Worm (Caenorhabditis elegans) whole organism, late embryonic: ENCODE data around the gene dpf-1.

Source experiments
- K02D7.2 ChIP-seq: sonication (generic microtip); optimal IDR thresholded peaks from 2 replicates; lab custom pipeline; 2017; ENCODE audit warnings: mild to moderate bottlenecking, missing genetic modification characterization, missing compliant biosample characterization
- K09A11.1 ChIP-seq: sonication (generic microtip); optimal IDR thresholded peaks from 2 replicates; lab custom pipeline; 2017; ENCODE audit warnings: antibody characterized with exemption, mild to moderate bottlenecking, missing genetic modification characterization, missing compliant biosample characterization; ENCODE audit not compliant: insufficient read depth
- ceh-14 ChIP-seq: sonication (generic microtip); optimal IDR thresholded peaks from 2 replicates; lab custom pipeline; 2016; ENCODE audit warnings: missing genotype, missing genetic modification characterization, missing compliant biosample characterization
- ceh-19 ChIP-seq: fragments of 200-800 bp; sonication (Bioruptor generic); optimal IDR thresholded peaks from 2 replicates; lab custom pipeline; 2018; ENCODE audit warnings: mild to moderate bottlenecking, missing genetic modification characterization, missing compliant biosample characterization
- ceh-2 ChIP-seq: sonication (generic microtip); optimal IDR thresholded peaks from 2 replicates; lab custom pipeline; 2016; ENCODE audit warnings: missing genotype, missing genetic modification characterization, missing compliant biosample characterization
- ceh-22 ChIP-seq: sonication (generic microtip); optimal IDR thresholded peaks from 2 replicates; lab custom pipeline; 2017; ENCODE audit warnings: missing biosample characterization, missing genetic modification characterization
- ceh-24 ChIP-seq: sonication (generic microtip); optimal IDR thresholded peaks from 2 replicates; lab custom pipeline; 2016; ENCODE audit warnings: mild to moderate bottlenecking, missing genetic modification characterization, missing compliant biosample characterization
- ceh-30 ChIP-seq: fragments of 150-350 bp; optimal IDR thresholded peaks from 2 replicates; lab custom pipeline; 2014; ENCODE audit warnings: missing biosample characterization, missing genetic modification characterization
- ceh-31 ChIP-seq: sonication (generic microtip); optimal IDR thresholded peaks from 2 replicates; lab custom pipeline; 2016; ENCODE audit warnings: missing genetic modification characterization, missing compliant biosample characterization
- ceh-34 ChIP-seq: sonication (generic microtip); optimal IDR thresholded peaks from 2 replicates; lab custom pipeline; 2016; ENCODE audit warnings: mild to moderate bottlenecking, missing genetic modification characterization, missing compliant biosample characterization
- ceh-45 ChIP-seq: fragments of 200-800 bp; sonication (Bioruptor generic); IDR thresholded peaks from 2 replicates; pipeline ENCODE4 v1.3.6; 2022; ENCODE audit warnings: missing genetic modification reagents, missing genetic modification characterization, missing compliant biosample characterization
- ceh-48 ChIP-seq: sonication (generic microtip); optimal IDR thresholded peaks from 2 replicates; lab custom pipeline; 2016; ENCODE audit warnings: missing genetic modification characterization, inconsistent platforms, missing compliant biosample characterization
- ceh-6 ChIP-seq: fragments of 200-800 bp; sonication (Bioruptor generic); optimal IDR thresholded peaks from 2 replicates; lab custom pipeline; 2018; ENCODE audit warnings: mild to moderate bottlenecking, missing genetic modification characterization, missing compliant biosample characterization
- dmd-4 ChIP-seq: sonication (generic microtip); optimal IDR thresholded peaks from 2 replicates; lab custom pipeline; 2016; ENCODE audit warnings: borderline replicate concordance, missing genetic modification characterization, missing compliant biosample characterization
- elt-2 ChIP-seq: sonication (generic microtip); optimal IDR thresholded peaks from 2 replicates; lab custom pipeline; 2016; ENCODE audit warnings: missing genetic modification reagents, missing genetic modification characterization, missing compliant biosample characterization
- elt-4 ChIP-seq: sonication (generic microtip); optimal IDR thresholded peaks from 2 replicates; lab custom pipeline; 2016; ENCODE audit warnings: missing genetic modification characterization, missing compliant biosample characterization
- ets-4 ChIP-seq: sonication (generic microtip); optimal IDR thresholded peaks from 2 replicates; lab custom pipeline; 2016; ENCODE audit warnings: missing genetic modification characterization, missing compliant biosample characterization
- fkh-10 ChIP-seq: fragments of 150-350 bp; optimal IDR thresholded peaks from 2 replicates; lab custom pipeline; 2014; ENCODE audit warnings: missing biosample characterization, missing genetic modification reagents, missing genetic modification characterization
- fkh-6 ChIP-seq: sonication (generic microtip); optimal IDR thresholded peaks from 2 replicates; lab custom pipeline; 2016; ENCODE audit warnings: missing genetic modification characterization, missing compliant biosample characterization
- gmeb-2 ChIP-seq: sonication (generic microtip); optimal IDR thresholded peaks from 2 replicates; lab custom pipeline; 2016; ENCODE audit warnings: missing genetic modification characterization, inconsistent platforms, missing compliant biosample characterization
- hlh-13 ChIP-seq: fragments of 200-800 bp; sonication (Bioruptor generic); optimal IDR thresholded peaks from 2 replicates; lab custom pipeline; 2018; ENCODE audit warnings: mild to moderate bottlenecking, missing genetic modification characterization, missing compliant biosample characterization
- hlh-15 ChIP-seq: sonication (generic microtip); optimal IDR thresholded peaks from 2 replicates; lab custom pipeline; 2016; ENCODE audit warnings: missing genetic modification characterization, missing compliant biosample characterization
- hlh-30 ChIP-seq: sonication (generic microtip); optimal IDR thresholded peaks from 2 replicates; lab custom pipeline; 2017; ENCODE audit warnings: antibody characterized with exemption, missing genetic modification characterization, missing compliant biosample characterization; ENCODE audit not compliant: insufficient read depth
- hlh-8 ChIP-seq: sonication (generic microtip); optimal IDR thresholded peaks from 2 replicates; lab custom pipeline; 2016; ENCODE audit warnings: missing genotype, missing genetic modification characterization, missing compliant biosample characterization
- lim-6 ChIP-seq: sonication (generic microtip); optimal IDR thresholded peaks from 2 replicates; lab custom pipeline; 2016; ENCODE audit warnings: missing genetic modification characterization, missing compliant biosample characterization
- madf-2 ChIP-seq: sonication (generic microtip); optimal IDR thresholded peaks from 2 replicates; lab custom pipeline; 2017; ENCODE audit warnings: missing genetic modification characterization, missing compliant biosample characterization
- nfya-1 ChIP-seq: sonication (generic microtip); optimal IDR thresholded peaks from 2 replicates; lab custom pipeline; 2017; ENCODE audit warnings: missing genetic modification characterization, mild to moderate bottlenecking, missing compliant biosample characterization, antibody characterized with exemption, moderate library complexity
- nhr-11 ChIP-seq: fragments of 150-350 bp; optimal IDR thresholded peaks from 2 replicates; lab custom pipeline; 2014; ENCODE audit warnings: missing biosample characterization, missing genetic modification characterization
- npax-4 ChIP-seq: sonication (generic microtip); optimal IDR thresholded peaks from 2 replicates; lab custom pipeline; 2016; ENCODE audit warnings: missing genetic modification characterization, missing compliant biosample characterization
- odd-2 ChIP-seq: sonication (generic microtip); optimal IDR thresholded peaks from 2 replicates; lab custom pipeline; 2017; ENCODE audit warnings: antibody characterized with exemption, mild to moderate bottlenecking, missing genetic modification characterization, missing compliant biosample characterization
- pat-9 ChIP-seq: fragments of 200-800 bp; sonication (Bioruptor generic); optimal IDR thresholded peaks from 2 replicates; lab custom pipeline; 2018; ENCODE audit warnings: mild to moderate bottlenecking, missing genetic modification characterization, moderate library complexity, missing compliant biosample characterization
- pax-1 ChIP-seq: fragments of 150-350 bp; optimal IDR thresholded peaks from 2 replicates; lab custom pipeline; 2014; ENCODE audit warnings: missing biosample characterization, missing genetic modification characterization
- rnt-1 ChIP-seq: sonication (generic microtip); optimal IDR thresholded peaks from 2 replicates; lab custom pipeline; 2016; ENCODE audit warnings: missing genetic modification characterization, missing compliant biosample characterization
- sox-2 ChIP-seq: fragments of 200-800 bp; sonication (Bioruptor generic); IDR thresholded peaks from 2 replicates; pipeline ENCODE4 v1.3.6; 2022; ENCODE audit warnings: missing genetic modification reagents, missing genetic modification characterization, missing compliant biosample characterization
- sox-4 ChIP-seq: sonication (generic microtip); optimal IDR thresholded peaks from 2 replicates; lab custom pipeline; 2017; ENCODE audit warnings: mild to moderate bottlenecking, missing genetic modification characterization, inconsistent platforms, missing compliant biosample characterization
- tbx-2 ChIP-seq: sonication (generic microtip); optimal IDR thresholded peaks from 2 replicates; lab custom pipeline; 2016; ENCODE audit warnings: missing genetic modification characterization, missing compliant biosample characterization
- unc-3 ChIP-seq, 2 experiments: fragments of 200-800 bp in 1 of 2; sonication (Bioruptor generic) in 1 of 2; sonication (generic microtip) in 1 of 2; conservative IDR thresholded peaks in 1 of 2; optimal IDR thresholded peaks in 1 of 2; 2 replicates each; pipeline versions ENCODE4 v1.3.6 to Lab custom; 2016 to 2022; ENCODE audit warnings: missing compliant biosample characterization in 2 of 2, missing genetic modification characterization in 2 of 2, missing genetic modification reagents in 1 of 2
- unc-55 ChIP-seq: sonication (generic microtip); optimal IDR thresholded peaks from 2 replicates; lab custom pipeline; 2017; ENCODE audit warnings: missing biosample characterization, missing genetic modification reagents, missing genetic modification characterization
- unc-86 ChIP-seq: sonication (generic microtip); optimal IDR thresholded peaks from 2 replicates; lab custom pipeline; 2016; ENCODE audit warnings: missing genetic modification characterization, missing compliant biosample characterization

dpf-1 gene

ce11 chrV:15431322-15432052, 39.6 kb upstream of the dpf-1 start:
- TF ChIP-seq ceh-34 (no peak), npax-4 (tag; lab: Kevin White, UChicago) (no peak), ceh-30 (tag; lab: Kevin White, UChicago) (no peak), sox-4 (tag; lab: Kevin White, UChicago) (no peak), sox-2 (no peak), hlh-30 (tag; lab: Kevin White, UChicago) (no peak), ceh-45 (GFP tag; lab: Robert Waterston, UW) (0 out of 2 replicates have a peak, but pooled peaks have one; percentile 28)
- TF ChIP-seq, all 69 proteins: peak for 1

- no peak for TF ChIP-seq unc-86 (tag; lab: Kevin White, UChicago)
- no peak for TF ChIP-seq elt-2 (tag; lab: Kevin White, UChicago)
- no peak for TF ChIP-seq ceh-2 (tag; lab: Kevin White, UChicago)
- no peak for TF ChIP-seq elt-4 (tag; lab: Kevin White, UChicago)
- TF ChIP-seq dmd-4 = no peak
- no peak for TF ChIP-seq ceh-24 (tag; lab: Kevin White, UChicago)
- no peak for TF ChIP-seq pat-9 (tag; lab: Kevin White, UChicago)
- TF ChIP-seq ceh-48 = no peak
These were observed 38.7 kb upstream of the dpf-1 start, which contains the start of gene T26H5.8 for ce11 chrV:15432457-15432856. Gene T26H5.8, minus strand, starts transcription at chrV:15432726.

DNA sequence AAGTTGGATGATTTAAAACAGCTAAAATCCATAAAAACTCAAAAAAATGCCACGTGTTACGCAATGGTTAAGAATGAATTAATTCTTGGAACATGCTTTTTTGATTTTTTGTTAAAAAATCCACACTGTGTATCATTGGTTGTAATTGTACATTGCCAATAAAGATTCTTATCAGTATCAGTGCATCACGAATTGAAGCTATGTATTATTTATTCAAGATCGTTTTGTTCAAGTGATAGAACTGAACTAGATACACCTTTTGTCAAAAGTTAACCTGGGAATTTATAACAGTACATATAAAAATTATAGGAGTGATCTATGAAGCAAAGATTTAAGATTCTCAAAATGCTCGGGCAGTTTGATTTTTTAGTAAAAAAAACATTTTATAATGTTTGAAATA, 36.5 kb upstream of the dpf-1 start:
- TF ChIP-seq ceh-22 (tag; lab: Kevin White, UChicago) = no peak
- no peak for TF ChIP-seq hlh-15
- TF ChIP-seq ceh-6 (GFP tag; lab: Kevin White, UChicago) = no peak
- TF ChIP-seq dmd-4 = no peak
- TF ChIP-seq madf-2 (tag; lab: Kevin White, UChicago) = no peak
- TF ChIP-seq odd-2 (tag; lab: Kevin White, UChicago) = no peak
- TF ChIP-seq K02D7.2 = no peak
- no peak for TF ChIP-seq ets-4 (tag; lab: Kevin White, UChicago)
- TF ChIP-seq ceh-34 = no peak
- TF ChIP-seq rnt-1 (tag; lab: Kevin White, UChicago) = no peak
- no peak for TF ChIP-seq unc-3 (GFP tag; conservative IDR thresholded peaks at IDR 0.05; lab: Robert Waterston, UW)
- TF ChIP-seq unc-3 (tag; optimal IDR thresholded peaks at IDR 0.05; lab: Kevin White, UChicago) = no peak
- TF ChIP-seq fkh-10 (GFP tag; lab: Kevin White, UChicago) = no peak

- TF ChIP-seq K09A11.1 (tag; lab: Kevin White, UChicago) (no peak), hlh-13 (GFP tag; lab: Kevin White, UChicago) (no peak), lim-6 (tag; lab: Kevin White, UChicago) (no peak), ceh-6 (GFP tag; lab: Kevin White, UChicago) (no peak)
- TF ChIP-seq, all 69 proteins: peak for 0
These were observed 35.0 kb upstream of the dpf-1 start for ce11 chrV:15436133-15436532.

ce11 chrV:15442384-15442783, 28.7 kb upstream of the dpf-1 start:
- TF ChIP-seq nfya-1 (tag; lab: Kevin White, UChicago) (peak; percentile 68), tbx-2 (tag; lab: Kevin White, UChicago) (no peak)

- no peak for TF ChIP-seq unc-55 (GFP tag; lab: Kevin White, UChicago)
- TF ChIP-seq fkh-6 (tag; lab: Kevin White, UChicago) = no peak
- no peak for TF ChIP-seq ceh-2 (tag; lab: Kevin White, UChicago)
- no peak for TF ChIP-seq dmd-4
- TF ChIP-seq hlh-13 (GFP tag; lab: Kevin White, UChicago) = no peak
- TF ChIP-seq ceh-30 (tag; lab: Kevin White, UChicago) = no peak
- no peak for TF ChIP-seq ceh-22 (tag; lab: Kevin White, UChicago)
- TF ChIP-seq pax-1 (tag; lab: Kevin White, UChicago) = no peak
- no peak for TF ChIP-seq ceh-31
- TF ChIP-seq hlh-15 = no peak
- no peak for TF ChIP-seq ceh-45 (GFP tag; lab: Robert Waterston, UW)
- TF ChIP-seq hlh-8 (tag; lab: Kevin White, UChicago) = no peak
- no peak for TF ChIP-seq ceh-14 (tag; lab: Kevin White, UChicago)
- no peak for TF ChIP-seq nhr-11
- no peak for TF ChIP-seq hlh-30 (tag; lab: Kevin White, UChicago)
- TF ChIP-seq gmeb-2 (tag; lab: Kevin White, UChicago) = no peak
- no peak for TF ChIP-seq nfya-1 (tag; lab: Kevin White, UChicago)
- no peak for TF ChIP-seq ceh-19 (GFP tag; lab: Kevin White, UChicago)
These were observed 27.4 kb upstream of the dpf-1 start, which contains the start of gene T26H5.10 for ce11 chrV:15443708-15444107. Gene T26H5.10, minus strand, starts transcription at chrV:15443808.
